Fruit fly (Drosophila melanogaster): ENCODE results near the gene capt.

The capt gene

DNA sequence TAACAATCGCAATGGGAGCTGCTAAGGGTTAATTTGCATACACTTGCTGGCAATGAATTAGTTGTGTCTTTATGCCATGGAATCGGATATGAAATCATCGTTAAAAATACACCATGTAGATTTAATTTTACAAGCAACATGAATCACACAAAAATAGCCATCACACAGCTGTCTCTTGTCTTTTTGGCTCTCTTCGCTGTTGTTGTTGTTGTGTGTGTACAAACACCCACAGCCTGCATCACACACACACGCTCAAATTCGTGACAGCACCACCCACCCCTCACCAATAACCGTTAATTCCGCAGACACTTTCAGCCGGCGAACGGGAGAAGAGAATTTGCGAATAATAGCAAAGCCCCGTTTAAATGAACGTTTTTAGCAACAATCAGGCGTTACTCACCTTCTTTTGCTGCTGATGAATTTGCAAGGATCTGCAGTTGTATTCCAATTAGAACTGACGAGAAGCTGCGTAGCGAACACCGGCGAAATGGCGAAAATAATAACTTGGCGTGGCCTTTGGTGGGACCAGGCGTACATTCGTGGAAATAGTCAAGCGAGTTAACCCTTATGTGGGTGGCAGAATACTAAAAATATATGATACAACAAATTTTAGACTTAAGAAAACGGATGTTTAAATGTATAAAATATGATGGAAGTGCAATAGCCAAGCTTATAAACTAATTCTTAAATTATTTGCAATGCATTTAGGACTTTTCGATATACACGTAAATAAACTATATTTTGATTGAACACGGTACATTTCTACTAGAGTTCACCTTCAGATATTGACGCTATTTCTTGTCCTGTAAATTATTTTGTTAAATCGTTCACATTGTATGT lies at the start of gene capt (continued):
- TF ChIP-seq CG11093 (GFP tag; IDR thresholded peaks at IDR 0.05), result 0 out of 3 replicates have a peak, but pooled peaks have one; percentile 27
- no peak for TF ChIP-seq CG10565 (GFP tag; optimal IDR thresholded peaks at IDR 0.05)
- no peak for TF ChIP-seq cato (GFP tag; optimal IDR thresholded peaks at IDR 0.05; ENCODE audit: borderline replicate concordance)
- TF ChIP-seq Gsc (GFP tag; IDR thresholded peaks at IDR 0.05), result no peak
- no peak for TF ChIP-seq ham (GFP tag; IDR thresholded peaks at IDR 0.05)
- no peak for TF ChIP-seq Spps (tag; optimal IDR thresholded peaks at IDR 0.05)
- no peak; the same call in 1 of the 2 replicates for TF ChIP-seq CG11247 (GFP tag; IDR thresholded peaks at IDR 0.05)
- TF ChIP-seq CG5953 (GFP tag; IDR thresholded peaks at IDR 0.05), result no peak
- TF ChIP-seq CG17361 (GFP tag; IDR thresholded peaks at IDR 0.05), result peak; percentile 58; the same call in 2 of the 3 replicates
- TF ChIP-seq salm (tag; optimal IDR thresholded peaks at IDR 0.05), result no peak
- TF ChIP-seq CG2875 (GFP tag; optimal IDR thresholded peaks at IDR 0.05), result no peak
- no peak for TF ChIP-seq CG17328 (GFP tag; IDR thresholded peaks at IDR 0.05)
- TF ChIP-seq fd3F (GFP tag; optimal IDR thresholded peaks at IDR 0.05), result no peak
- TF ChIP-seq btn (GFP tag; optimal IDR thresholded peaks at IDR 0.05), result no peak
- TF ChIP-seq CG8765 (GFP tag; IDR thresholded peaks at IDR 0.05), result no peak
- TF ChIP-seq Mes4 (GFP tag; optimal IDR thresholded peaks at IDR 0.05), result no peak
- TF ChIP-seq Adf1 (GFP tag; IDR thresholded peaks at IDR 0.05), result no peak
- TF ChIP-seq inv (GFP tag; IDR thresholded peaks at IDR 0.05; ENCODE audit: partially characterized antibody), result no peak
- TF ChIP-seq CG10462 (GFP tag; optimal IDR thresholded peaks at IDR 0.05), result no peak
- TF ChIP-seq BtbVII (GFP tag; optimal IDR thresholded peaks at IDR 0.05), result peak; percentile 22
- TF ChIP-seq ftz-f1 (GFP tag; optimal IDR thresholded peaks at IDR 0.05), result no peak
- peak; percentile 24 for TF ChIP-seq CG15696 (tag; optimal IDR thresholded peaks at IDR 0.05)
- TF ChIP-seq corto (GFP tag; optimal IDR thresholded peaks at IDR 0.05), result no peak
- peak; percentile 94 for TF ChIP-seq row (GFP tag; IDR thresholded peaks at IDR 0.05)
- peak; percentile 14 for TF ChIP-seq dmrt11E (tag; optimal IDR thresholded peaks at IDR 0.05)
- no peak for TF ChIP-seq h (optimal IDR thresholded peaks at IDR 0.05)
- no peak for TF ChIP-seq CG12219 (GFP tag; optimal IDR thresholded peaks at IDR 0.05)
- 0 out of 4 replicates have a peak, but pooled peaks have one; percentile 16 for TF ChIP-seq Gug (GFP tag; IDR thresholded peaks at IDR 0.05)
- TF ChIP-seq prd (optimal IDR thresholded peaks at IDR 0.05), result no peak
- peak; percentile 56; the same call in 2 of the 3 replicates for TF ChIP-seq prd (GFP tag; IDR thresholded peaks at IDR 0.05)
- peak; percentile 42 for TF ChIP-seq zfh2 (GFP tag; optimal IDR thresholded peaks at IDR 0.05)
- no peak for TF ChIP-seq nom (GFP tag; optimal IDR thresholded peaks at IDR 0.05)
- TF ChIP-seq Lpt (GFP tag; optimal IDR thresholded peaks at IDR 0.05), result no peak
- no peak for TF ChIP-seq tna (GFP tag; IDR thresholded peaks at IDR 0.05; ENCODE audit: partially characterized antibody)
- TF ChIP-seq Hey (tag; optimal IDR thresholded peaks at IDR 0.05), result no peak
- TF ChIP-seq CG15011 (GFP tag; optimal IDR thresholded peaks at IDR 0.05), result no peak
- no peak for TF ChIP-seq br (optimal IDR thresholded peaks at IDR 0.05)
- TF ChIP-seq CG16779 (GFP tag; IDR thresholded peaks at IDR 0.05), result no peak
- TF ChIP-seq CG17912 (GFP tag; optimal IDR thresholded peaks at IDR 0.05), result no peak
- no peak for TF ChIP-seq CG6654 (GFP tag; optimal IDR thresholded peaks at IDR 0.05)
- TF ChIP-seq CG7357 (GFP tag; IDR thresholded peaks at IDR 0.05), result no peak
- peak; percentile 7 for TF ChIP-seq CG10209 (GFP tag; optimal IDR thresholded peaks at IDR 0.05)
- peak; percentile 24 to 28 for TF ChIP-seq dpn (GFP tag; optimal IDR thresholded peaks at IDR 0.05)
- TF ChIP-seq sc (optimal IDR thresholded peaks at IDR 0.05), result no peak
- TF ChIP-seq sc (GFP tag; optimal IDR thresholded peaks at IDR 0.05), result no peak
- TF ChIP-seq zf30C (GFP tag; optimal IDR thresholded peaks at IDR 0.05), result no peak
- TF ChIP-seq Ptx1 (GFP tag; IDR thresholded peaks at IDR 0.05), result 0 out of 2 replicates have a peak, but pooled peaks have one; percentile 29
- TF ChIP-seq nmo (GFP tag; optimal IDR thresholded peaks at IDR 0.05), result peak; percentile 40
- no peak for TF ChIP-seq HmgZ (tag; optimal IDR thresholded peaks at IDR 0.05)
- TF ChIP-seq CG2889 (GFP tag; IDR thresholded peaks at IDR 0.05), result no peak
- TF ChIP-seq CG31441 (GFP tag; IDR thresholded peaks at IDR 0.05), result peak; percentile 43; the same call in 1 of the 2 replicates
